Worm (Caenorhabditis elegans) whole organism, L1 larva: ENCODE data around the gene K06G5.1.

Source experiments
- lsy-2 ChIP-seq, 2 experiments: fragments of 150-350 bp; optimal IDR thresholded peaks; 2 replicates each; lab custom pipeline; 2014; ENCODE audit warnings: missing biosample characterization in 2 of 2, missing genetic modification characterization in 2 of 2
- sox-4 ChIP-seq: sonication (generic microtip); optimal IDR thresholded peaks from 2 replicates; lab custom pipeline; 2016; ENCODE audit warnings: missing genetic modification characterization, missing compliant biosample characterization

DNA sequence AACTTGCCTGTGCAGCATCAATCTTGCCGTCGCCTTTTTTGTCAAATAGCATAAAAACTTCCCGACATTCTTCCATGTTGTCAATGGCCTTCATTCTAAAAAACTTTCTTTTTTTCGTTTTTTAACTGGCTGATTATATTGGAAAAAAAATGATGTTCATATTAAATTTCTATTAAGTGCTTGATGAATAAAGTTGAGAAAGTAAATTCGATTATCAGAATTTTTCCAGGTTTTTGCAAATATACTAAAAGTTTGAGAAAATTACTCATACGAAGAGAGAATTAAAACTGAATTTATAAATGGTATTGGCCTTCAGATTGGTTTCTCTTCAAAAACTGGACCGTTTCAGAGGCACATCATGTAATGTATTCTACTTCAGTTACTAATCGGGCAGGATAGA is 31.7 kb downstream of the K06G5.1 start, which contains the start of gene mlc-6:
- TF ChIP-seq lsy-2 (tag; optimal IDR thresholded peaks at IDR 0.05; lab: Kevin White, UChicago) (no peak), sox-4 (tag; lab: Kevin White, UChicago) (no peak)
